Fruit fly (Drosophila melanogaster): Measurements from ENCODE around the gene CG43394.

CG43394 gene

DNA sequence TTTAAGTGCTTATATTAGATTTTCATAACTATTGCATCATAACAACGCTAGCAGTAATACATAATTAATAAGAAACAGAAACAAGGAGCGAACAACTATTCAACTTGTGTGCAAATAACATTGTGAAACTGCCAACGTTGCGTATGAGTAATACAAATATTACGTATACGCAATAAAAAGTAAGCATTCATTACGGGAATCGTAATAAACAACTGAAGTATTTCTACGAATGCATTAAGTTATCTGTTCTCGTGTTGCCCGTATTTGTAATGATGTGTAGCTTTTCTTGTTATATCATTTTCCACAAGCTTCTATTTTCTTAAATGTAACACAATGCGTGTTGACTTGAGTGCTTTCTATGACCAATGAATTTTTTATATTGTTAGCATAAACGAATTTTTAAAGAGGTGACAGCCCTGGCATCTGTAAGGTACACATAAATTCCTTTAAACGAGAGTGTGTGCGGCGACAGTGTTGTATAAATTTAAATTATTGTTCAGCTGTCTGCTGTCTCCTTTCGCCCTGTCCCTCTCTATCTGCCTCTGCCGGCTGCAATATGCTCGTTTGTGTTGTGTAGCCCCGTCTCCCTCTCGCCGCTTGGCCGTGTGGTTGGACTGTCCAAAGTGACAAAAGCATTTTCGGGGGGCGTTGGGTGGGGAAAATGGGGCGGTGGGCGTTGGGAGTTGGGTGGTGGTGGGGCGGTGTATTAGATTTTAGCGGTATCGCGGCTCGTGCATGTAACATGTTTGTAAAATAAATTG, 45.8 kb upstream of the CG43394 start (continued):
- TF ChIP-seq sr (GFP tag; IDR thresholded peaks at IDR 0.05) (peak; percentile 87), Kr (GFP tag; optimal IDR thresholded peaks at IDR 0.05) (peak; percentile 20), CG11456 (GFP tag; IDR thresholded peaks at IDR 0.05) (0 out of 3 replicates have a peak, but pooled peaks have one; percentile 70), CG2199 (GFP tag; IDR thresholded peaks at IDR 0.05) (peak; percentile 74; the same call in 1 of the 3 replicates), CG10979 (tag; optimal IDR thresholded peaks at IDR 0.05) (peak; percentile 45), CG10543 (GFP tag; optimal IDR thresholded peaks at IDR 0.05) (no peak), chinmo (GFP tag; IDR thresholded peaks at IDR 0.05; ENCODE audit: partially characterized antibody) (peak; percentile 84), Med (GFP tag) (peak; percentile 82), nau (GFP tag; optimal IDR thresholded peaks at IDR 0.05) (peak; percentile 64), sc (optimal IDR thresholded peaks at IDR 0.05) (no peak), sc (GFP tag; optimal IDR thresholded peaks at IDR 0.05) (no peak), Trl (optimal IDR thresholded peaks at IDR 0.05) (peak in 1 of 2 experiments; percentile 26), Trl (GFP tag; optimal IDR thresholded peaks at IDR 0.05) (no peak), stwl (tag; optimal IDR thresholded peaks at IDR 0.05) (peak; percentile 16), Pdp1 (GFP tag; optimal IDR thresholded peaks at IDR 0.05) (peak in 1 of 2 experiments; percentile 53), so (GFP tag; IDR thresholded peaks at IDR 0.05) (peak; percentile 57; the same call in 1 of the 3 replicates), Vsx1 (GFP tag; optimal IDR thresholded peaks at IDR 0.05) (no peak), CG7987 (GFP tag; optimal IDR thresholded peaks at IDR 0.05) (peak; percentile 7), rib (GFP tag; IDR thresholded peaks at IDR 0.05) (peak; percentile 18; the same call in 1 of the 2 replicates), Hr39 (optimal IDR thresholded peaks at IDR 0.05) (peak; percentile 42), abd-A (tag; optimal IDR thresholded peaks at IDR 0.05) (peak; percentile 75), Adf1 (GFP tag; IDR thresholded peaks at IDR 0.05) (peak; percentile 27; the same call in 1 of the 2 replicates), kni (GFP tag; optimal IDR thresholded peaks at IDR 0.05) (no peak), crol (GFP tag; IDR thresholded peaks at IDR 0.05) (peak; percentile 97), CG9932 (GFP tag; IDR thresholded peaks at IDR 0.05) (no peak; the same call in 1 of the 2 replicates), CG2202 (tag; optimal IDR thresholded peaks at IDR 0.05) (no peak), CG6791 (GFP tag; IDR thresholded peaks at IDR 0.05; ENCODE audit: partially characterized antibody) (0 out of 3 replicates have a peak, but pooled peaks have one; percentile 48), chif (GFP tag; optimal IDR thresholded peaks at IDR 0.05) (peak in 1 of 2 experiments; percentile 4), CG42726 (GFP tag; IDR thresholded peaks at IDR 0.05; ENCODE audit: partially characterized antibody) (0 out of 2 replicates have a peak, but pooled peaks have one; percentile 31), ci (GFP tag; IDR thresholded peaks at IDR 0.05) (0 out of 3 replicates have a peak, but pooled peaks have one; percentile 10), GATAe (GFP tag; conservative IDR thresholded peaks at IDR 0.05) (no peak), Sox100B (GFP tag; optimal IDR thresholded peaks at IDR 0.05) (peak; percentile 9)

DNA sequence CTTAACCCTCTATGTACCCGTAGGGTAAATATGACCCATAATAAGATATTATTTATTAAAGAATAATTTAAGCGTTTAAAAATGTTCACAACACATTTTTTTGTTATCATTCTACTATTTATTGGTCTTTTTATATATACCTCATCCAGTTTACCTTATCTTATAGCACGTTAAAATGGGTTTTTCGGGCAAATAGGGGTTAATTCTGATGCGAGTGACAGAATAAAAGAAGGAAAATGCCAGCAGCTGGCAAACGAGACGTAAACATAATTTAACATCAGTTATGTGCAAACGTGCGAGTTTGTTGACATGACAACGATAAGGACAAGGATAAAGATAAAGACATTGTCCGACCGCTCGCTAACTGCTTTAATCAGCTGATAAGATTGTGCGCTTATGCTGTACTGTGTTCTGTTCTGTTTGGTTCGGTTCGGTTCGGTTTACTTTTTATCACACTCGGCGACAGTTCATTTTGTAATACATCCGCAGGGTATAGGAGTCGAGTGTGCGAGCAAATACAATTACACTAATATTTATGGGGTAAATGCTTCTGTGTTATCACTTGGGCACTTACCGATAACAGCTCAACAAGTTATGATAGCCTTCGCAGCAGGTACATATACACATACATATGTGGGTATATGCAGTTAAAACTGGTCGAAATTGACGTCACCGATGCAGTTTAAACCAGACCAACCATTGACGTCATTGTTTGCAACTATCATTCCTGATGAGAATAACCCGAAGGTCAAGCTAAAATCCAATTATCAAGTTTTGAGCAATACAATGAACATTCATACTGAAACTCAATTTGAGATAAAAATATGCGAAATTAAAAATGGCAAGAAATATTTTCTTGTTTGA, 44.8 kb upstream of the CG43394 start:
- TF ChIP-seq CG12236 (GFP tag; optimal IDR thresholded peaks at IDR 0.05) (no peak), CG18599 (GFP tag; optimal IDR thresholded peaks at IDR 0.05) (peak; percentile 41), CG11093 (GFP tag; IDR thresholded peaks at IDR 0.05) (no peak), CG12104 (GFP tag; optimal IDR thresholded peaks at IDR 0.05) (peak; percentile 24), kni (GFP tag; optimal IDR thresholded peaks at IDR 0.05) (peak; percentile 4), CG10543 (GFP tag; optimal IDR thresholded peaks at IDR 0.05) (peak; percentile 88), HHEX (GFP tag; optimal IDR thresholded peaks at IDR 0.05) (peak; percentile 1), bowl (GFP tag; IDR thresholded peaks at IDR 0.05) (no peak), org-1 (GFP tag; optimal IDR thresholded peaks at IDR 0.05) (peak; percentile 16), ind (GFP tag; optimal IDR thresholded peaks at IDR 0.05) (no peak), CG6254 (GFP tag; optimal IDR thresholded peaks at IDR 0.05) (peak; percentile 23), Stat92E (GFP tag; optimal IDR thresholded peaks at IDR 0.05) (peak in 1 of 3 experiments; percentile 62), Elba2 (GFP tag; optimal IDR thresholded peaks at IDR 0.05) (no peak), eve (GFP tag; optimal IDR thresholded peaks at IDR 0.05) (peak in 1 of 2 experiments; percentile 65), CG17912 (GFP tag; optimal IDR thresholded peaks at IDR 0.05) (peak; percentile 0), ems (GFP tag; optimal IDR thresholded peaks at IDR 0.05) (no peak), btn (GFP tag; optimal IDR thresholded peaks at IDR 0.05) (no peak), grau (tag; optimal IDR thresholded peaks at IDR 0.05) (peak; percentile 41)

Measured in whole organism, embryonic.